Fruit fly (Drosophila melanogaster): ENCODE measurements around the gene CG43155.

Gene CG43155

dm6 chrX:11452846-11453391 lies 6.7 kb upstream of the CG43155 start (continued):
- TF ChIP-seq Antp (GFP tag; optimal IDR thresholded peaks at IDR 0.05) (peak; percentile 83), ap (GFP tag; IDR thresholded peaks at IDR 0.05) (peak; percentile 75), Oaz (GFP tag; IDR thresholded peaks at IDR 0.05) (peak; percentile 57; the same call in 1 of the 2 replicates), pb (GFP tag; optimal IDR thresholded peaks at IDR 0.05) (peak; percentile 75), dmrt99B (tag; optimal IDR thresholded peaks at IDR 0.05) (peak; percentile 89), Rx (GFP tag; IDR thresholded peaks at IDR 0.05) (peak; percentile 76), her (GFP tag; optimal IDR thresholded peaks at IDR 0.05) (peak; percentile 70), twi (tag; optimal IDR thresholded peaks at IDR 0.05) (no peak), CG7786 (GFP tag; optimal IDR thresholded peaks at IDR 0.05) (peak; percentile 55), NK7.1 (GFP tag; optimal IDR thresholded peaks at IDR 0.05) (peak; percentile 68), CG17612 (GFP tag; IDR thresholded peaks at IDR 0.05) (peak; percentile 58), Nf-YB (GFP tag; optimal IDR thresholded peaks at IDR 0.05) (peak; percentile 30), en (GFP tag; optimal IDR thresholded peaks at IDR 0.05) (peak; percentile 62), CG34422 (GFP tag; IDR thresholded peaks at IDR 0.05) (peak; percentile 88), CG17829 (tag; optimal IDR thresholded peaks at IDR 0.05) (peak; percentile 70), CG2712 (tag; optimal IDR thresholded peaks at IDR 0.05) (peak; percentile 78), chm (GFP tag; IDR thresholded peaks at IDR 0.05) (peak; percentile 79), CG13287 (GFP tag; IDR thresholded peaks at IDR 0.05; ENCODE audit: partially characterized antibody) (peak; percentile 28; the same call in 1 of the 2 replicates), trh (GFP tag; optimal IDR thresholded peaks at IDR 0.05) (peak; percentile 35), salm (tag; optimal IDR thresholded peaks at IDR 0.05) (peak; percentile 23), CTCF (GFP tag; optimal IDR thresholded peaks at IDR 0.05) (no peak), Ada2b (GFP tag; IDR thresholded peaks at IDR 0.05) (peak; percentile 86), CG6654 (GFP tag; optimal IDR thresholded peaks at IDR 0.05) (peak; percentile 2), CG4360 (GFP tag; IDR thresholded peaks at IDR 0.05) (peak; percentile 89), CG9797 (GFP tag; optimal IDR thresholded peaks at IDR 0.05) (no peak), H15 (GFP tag; IDR thresholded peaks at IDR 0.05) (peak; percentile 86), insv (GFP tag; optimal IDR thresholded peaks at IDR 0.05) (peak in 1 of 2 experiments; percentile 87), Eip74EF (GFP tag; optimal IDR thresholded peaks at IDR 0.05) (peak in 1 of 2 experiments; percentile 39), Scr (GFP tag; IDR thresholded peaks at IDR 0.05; ENCODE audit: partially characterized antibody) (no peak), Hr3 (GFP tag; optimal IDR thresholded peaks at IDR 0.05) (peak; percentile 40), pzg (GFP tag; optimal IDR thresholded peaks at IDR 0.05) (peak; percentile 14), YL-1 (GFP tag; optimal IDR thresholded peaks at IDR 0.05) (no peak), odd (GFP tag; optimal IDR thresholded peaks at IDR 0.05) (peak; percentile 51), Taf1 (GFP tag; IDR thresholded peaks at IDR 0.05) (peak; percentile 75), CG18476 (GFP tag; optimal IDR thresholded peaks at IDR 0.05) (peak; percentile 64), bab2 (GFP tag; optimal IDR thresholded peaks at IDR 0.05) (peak; percentile 85), ash1 (GFP tag; optimal IDR thresholded peaks at IDR 0.05) (no peak), CG30403 (GFP tag; optimal IDR thresholded peaks at IDR 0.05) (peak; percentile 74), klu (GFP tag; IDR thresholded peaks at IDR 0.05) (peak; percentile 39; the same call in 1 of the 2 replicates), h (optimal IDR thresholded peaks at IDR 0.05) (no peak), dm (GFP tag; optimal IDR thresholded peaks at IDR 0.05) (peak; percentile 34), repo (GFP tag; optimal IDR thresholded peaks at IDR 0.05) (peak; percentile 30), CG8089 (GFP tag; optimal IDR thresholded peaks at IDR 0.05) (peak; percentile 50), dysf (GFP tag; IDR thresholded peaks at IDR 0.05) (peak; percentile 85), Dek (tag; optimal IDR thresholded peaks at IDR 0.05) (peak; percentile 37), Xbp1 (GFP tag; optimal IDR thresholded peaks at IDR 0.05) (peak; percentile 76), grau (tag; optimal IDR thresholded peaks at IDR 0.05) (peak; percentile 78), sens-2 (GFP tag; IDR thresholded peaks at IDR 0.05) (peak; percentile 85), D (optimal IDR thresholded peaks at IDR 0.05) (no peak), D (GFP tag; optimal IDR thresholded peaks at IDR 0.05) (peak; percentile 61), lmd (GFP tag; IDR thresholded peaks at IDR 0.05) (peak; percentile 87), kni (GFP tag; optimal IDR thresholded peaks at IDR 0.05) (no peak)
